Worm (Caenorhabditis elegans) whole organism, young adult: ENCODE measurements around the gene srab-22.

Experiments
- F22D6.2 ChIP-seq: sonication (generic microtip); optimal IDR thresholded peaks from 2 replicates; lab custom pipeline; 2016; ENCODE audit warnings: mild to moderate bottlenecking, missing genetic modification characterization, missing compliant biosample characterization
- F57A8.1 ChIP-seq: fragments of 200-800 bp; sonication (Bioruptor generic); optimal IDR thresholded peaks from 2 replicates; lab custom pipeline; 2018; ENCODE audit warnings: mild to moderate bottlenecking, missing genetic modification characterization, moderate library complexity, missing compliant biosample characterization
- aptf-2 ChIP-seq: fragments of 200-800 bp; sonication (Bioruptor generic); conservative IDR thresholded peaks from 2 replicates; pipeline ENCODE4 v1.3.6; 2022; ENCODE audit warnings: missing genetic modification reagents, missing genetic modification characterization, missing compliant biosample characterization
- cebp-1 ChIP-seq, 2 experiments: fragments of 200-800 bp in 1 of 2; sonication (Bioruptor generic) in 1 of 2; sonication (generic microtip) in 1 of 2; IDR thresholded peaks in 1 of 2; optimal IDR thresholded peaks in 1 of 2; 2 replicates each; pipeline versions ENCODE4 v1.3.6 to Lab custom; 2017 to 2022; ENCODE audit warnings: missing compliant biosample characterization in 2 of 2, missing genetic modification characterization in 2 of 2, mild to moderate bottlenecking in 1 of 2, missing genetic modification reagents in 1 of 2, moderate library complexity in 1 of 2
- dpl-1 ChIP-seq: fragments of 150-350 bp; optimal IDR thresholded peaks from 2 replicates; lab custom pipeline; 2014; ENCODE audit warnings: missing biosample characterization, missing genetic modification reagents, missing genetic modification characterization
- lin-40 ChIP-seq: sonication (generic microtip); optimal IDR thresholded peaks from 2 replicates; lab custom pipeline; 2016; ENCODE audit warnings: missing genetic modification characterization, mild to moderate bottlenecking, missing compliant biosample characterization, missing genotype, missing genetic modification reagents
- nfya-1 ChIP-seq: sonication (generic microtip); optimal IDR thresholded peaks from 2 replicates; lab custom pipeline; 2017; ENCODE audit warnings: antibody characterized with exemption, missing compliant biosample characterization, missing genetic modification characterization, borderline replicate concordance; ENCODE audit not compliant: insufficient read depth
- nfyb-1 ChIP-seq: fragments of 200-800 bp; sonication (Bioruptor generic); IDR thresholded peaks from 2 replicates; pipeline ENCODE4 v1.3.6; 2022; ENCODE audit warnings: missing genetic modification reagents, missing genetic modification characterization, missing compliant biosample characterization
- nhr-27 ChIP-seq: fragments of 200-800 bp; sonication (Bioruptor generic); optimal IDR thresholded peaks from 2 replicates; lab custom pipeline; 2018; ENCODE audit warnings: mild to moderate bottlenecking, missing genetic modification characterization, moderate library complexity, missing compliant biosample characterization
- rpc-1 ChIP-seq, 2 experiments: fragments of 150-350 bp in 1 of 2; sonication (generic microtip) in 1 of 2; optimal IDR thresholded peaks; 2 replicates each; lab custom pipeline; 2014 to 2018; ENCODE audit warnings: missing biosample characterization in 1 of 2, missing genetic modification characterization in 1 of 2, missing genetic modification reagents in 1 of 2, missing genotype in 1 of 2
- sea-2 ChIP-seq: fragments of 200-800 bp; sonication (Bioruptor generic); IDR thresholded peaks from 2 replicates; pipeline ENCODE4 v1.3.6; 2022; ENCODE audit warnings: missing genetic modification characterization, missing compliant biosample characterization

DNA sequence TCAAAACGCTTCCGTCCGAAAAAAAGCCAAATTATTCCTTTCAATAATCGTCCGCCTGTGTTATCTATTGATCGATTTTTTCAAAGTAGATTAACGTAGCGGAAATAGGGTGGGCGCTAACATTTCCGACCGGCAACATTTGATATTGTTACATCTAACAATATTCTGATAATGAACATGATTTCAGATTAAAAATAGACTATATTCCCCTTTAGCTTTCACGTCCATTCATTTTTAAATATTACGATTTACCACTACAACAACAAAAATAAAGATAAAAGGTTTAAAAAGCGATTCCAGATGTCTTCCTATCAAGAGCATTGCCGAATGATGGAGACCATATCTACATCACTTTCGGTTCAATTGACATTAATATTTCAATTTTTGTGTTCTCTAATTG lies at the start of gene srab-22:
- TF ChIP-seq nfyb-1 (GFP tag; lab: Robert Waterston, UW) (no peak), F57A8.1 (GFP tag; lab: Kevin White, UChicago) (no peak), nhr-27 (tag; lab: Kevin White, UChicago) (no peak), sea-2 (GFP tag; lab: Robert Waterston, UW) (no peak), aptf-2 (GFP tag; lab: Robert Waterston, UW) (no peak), F22D6.2 (tag; lab: Kevin White, UChicago) (no peak), cebp-1 (GFP tag; IDR thresholded peaks at IDR 0.05; lab: Robert Waterston, UW) (no peak), cebp-1 (tag; optimal IDR thresholded peaks at IDR 0.05; lab: Kevin White, UChicago) (no peak), rpc-1 (optimal IDR thresholded peaks at IDR 0.05; lab: Kevin White, UChicago) (no peak), rpc-1 (tag; optimal IDR thresholded peaks at IDR 0.05; lab: Kevin White, UChicago) (no peak), dpl-1 (no peak), lin-40 (no peak), nfya-1 (tag; lab: Kevin White, UChicago) (no peak)
